Worm (Caenorhabditis elegans) whole organism, L3 larva: ENCODE measurements around the gene ZK228.1.

Experiments
- ZK546.5 ChIP-seq: sonication (generic microtip); optimal IDR thresholded peaks from 2 replicates; lab custom pipeline; 2017; ENCODE audit warnings: missing biosample characterization, missing genetic modification characterization
- ama-1 ChIP-seq: fragments of 150-350 bp; optimal IDR thresholded peaks from 2 replicates; lab custom pipeline; 2018
- ceh-28 ChIP-seq: fragments of 150-350 bp; optimal IDR thresholded peaks from 2 replicates; lab custom pipeline; 2014; ENCODE audit warnings: missing biosample characterization, missing genetic modification reagents, missing genetic modification characterization
- ceh-82 ChIP-seq: fragments of 150-350 bp; optimal IDR thresholded peaks from 2 replicates; lab custom pipeline; 2014; ENCODE audit warnings: missing biosample characterization, missing genetic modification characterization
- ceh-9 ChIP-seq: sonication (generic microtip); optimal IDR thresholded peaks from 2 replicates; lab custom pipeline; 2018; ENCODE audit warnings: missing biosample characterization, missing genetic modification characterization
- daf-12 ChIP-seq: fragments of 150-350 bp; optimal IDR thresholded peaks from 2 replicates; lab custom pipeline; 2014; ENCODE audit warnings: missing biosample characterization, missing genetic modification reagents, missing genetic modification characterization
- egl-27 ChIP-seq: sonication (generic microtip); optimal IDR thresholded peaks from 4 replicates; lab custom pipeline; 2017; ENCODE audit warnings: missing biosample characterization, missing genetic modification reagents, missing genetic modification characterization
- elt-2 ChIP-seq: sonication (generic microtip); optimal IDR thresholded peaks from 2 replicates; lab custom pipeline; 2016; ENCODE audit warnings: missing genetic modification reagents, mild to moderate bottlenecking, missing genetic modification characterization, missing compliant biosample characterization
- elt-3 ChIP-seq, 3 experiments: fragments of 150-350 bp in 1 of 3; sonication (generic microtip) in 2 of 3; optimal IDR thresholded peaks; 2 replicates in 2 of 3; 4 replicates in 1 of 3; lab custom pipeline; 2014 to 2017; ENCODE audit warnings: missing biosample characterization in 3 of 3, missing genetic modification characterization in 3 of 3
- eor-1 ChIP-seq, 2 experiments: fragments of 150-350 bp; optimal IDR thresholded peaks; 2 replicates each; lab custom pipeline; 2014 to 2018; ENCODE audit warnings: missing biosample characterization in 2 of 2, missing genetic modification characterization in 2 of 2
- fkh-10 ChIP-seq: sonication (generic microtip); optimal IDR thresholded peaks from 2 replicates; lab custom pipeline; 2017; ENCODE audit warnings: missing biosample characterization, missing genetic modification reagents, missing genetic modification characterization
- fkh-2 ChIP-seq: fragments of 150-350 bp; optimal IDR thresholded peaks from 2 replicates; lab custom pipeline; 2014; ENCODE audit warnings: missing biosample characterization, missing genetic modification reagents, missing genetic modification characterization
- hmg-11 ChIP-seq: sonication (generic microtip); optimal IDR thresholded peaks from 2 replicates; lab custom pipeline; 2016; ENCODE audit warnings: missing genetic modification characterization, missing compliant biosample characterization
- jun-1 ChIP-seq: fragments of 150-350 bp; optimal IDR thresholded peaks from 2 replicates; lab custom pipeline; 2014; ENCODE audit warnings: missing biosample characterization, missing genetic modification reagents, missing genetic modification characterization
- lin-15B ChIP-seq: fragments of 150-350 bp; optimal IDR thresholded peaks from 2 replicates; lab custom pipeline; 2014; ENCODE audit warnings: missing biosample characterization, missing genetic modification characterization
- lin-39 ChIP-seq: fragments of 150-350 bp; optimal IDR thresholded peaks from 2 replicates; lab custom pipeline; 2018; ENCODE audit warnings: missing biosample characterization, missing genetic modification reagents, missing genetic modification characterization
- lsy-12 ChIP-seq: sonication (generic microtip); optimal IDR thresholded peaks from 2 replicates; lab custom pipeline; 2016; ENCODE audit warnings: mild to moderate bottlenecking, missing genetic modification characterization, missing compliant biosample characterization
- mml-1 ChIP-seq: fragments of 150-350 bp; sonication (generic microtip); optimal IDR thresholded peaks from 3 replicates; lab custom pipeline; 2014; ENCODE audit warnings: missing biosample characterization, missing genetic modification characterization
- nfya-1 ChIP-seq: sonication (generic microtip); optimal IDR thresholded peaks from 2 replicates; lab custom pipeline; 2017; ENCODE audit warnings: missing genetic modification characterization, mild to moderate bottlenecking, missing compliant biosample characterization, antibody characterized with exemption, moderate library complexity; ENCODE audit not compliant: insufficient read depth
- nhr-11 ChIP-seq: fragments of 150-350 bp; optimal IDR thresholded peaks from 2 replicates; lab custom pipeline; 2014; ENCODE audit warnings: missing biosample characterization, missing genetic modification characterization
- nhr-12 ChIP-seq: fragments of 150-350 bp; optimal IDR thresholded peaks from 2 replicates; lab custom pipeline; 2014; ENCODE audit warnings: missing biosample characterization, missing genetic modification characterization
- nhr-23 ChIP-seq: fragments of 150-350 bp; optimal IDR thresholded peaks from 2 replicates; lab custom pipeline; 2014; ENCODE audit warnings: missing biosample characterization, missing genetic modification reagents, missing genetic modification characterization
- nhr-28 ChIP-seq: fragments of 150-350 bp; optimal IDR thresholded peaks from 2 replicates; lab custom pipeline; 2014; ENCODE audit warnings: missing biosample characterization, missing genetic modification characterization
- nhr-67 ChIP-seq: fragments of 150-350 bp; optimal IDR thresholded peaks from 2 replicates; lab custom pipeline; 2014; ENCODE audit warnings: missing biosample characterization, missing genetic modification characterization
- nhr-76 ChIP-seq: fragments of 150-350 bp; sonication (generic microtip); optimal IDR thresholded peaks from 5 replicates; lab custom pipeline; 2014; ENCODE audit warnings: missing biosample characterization, missing genetic modification characterization
- nhr-77 ChIP-seq: fragments of 150-350 bp; optimal IDR thresholded peaks from 2 replicates; lab custom pipeline; 2014; ENCODE audit warnings: missing biosample characterization, missing genetic modification characterization
- pha-4 ChIP-seq: fragments of 150-350 bp; optimal IDR thresholded peaks from 2 replicates; lab custom pipeline; 2014; ENCODE audit warnings: missing biosample characterization, missing genetic modification reagents, missing genetic modification characterization
- sea-2 ChIP-seq: fragments of 150-350 bp; sonication (generic microtip); optimal IDR thresholded peaks from 4 replicates; lab custom pipeline; 2014; ENCODE audit warnings: missing biosample characterization, missing genetic modification reagents, missing genetic modification characterization
- skn-1 ChIP-seq: fragments of 150-350 bp; optimal IDR thresholded peaks from 2 replicates; lab custom pipeline; 2014; ENCODE audit warnings: missing biosample characterization, missing genetic modification characterization
- snpc-4 ChIP-seq: fragments of 150-350 bp; optimal IDR thresholded peaks from 2 replicates; lab custom pipeline; 2014; ENCODE audit warnings: missing biosample characterization, missing genetic modification characterization
- tbx-2 ChIP-seq: sonication (generic microtip); optimal IDR thresholded peaks from 2 replicates; lab custom pipeline; 2016; ENCODE audit warnings: mild to moderate bottlenecking, missing genetic modification characterization, missing compliant biosample characterization
- unc-39 ChIP-seq: sonication (generic microtip); optimal IDR thresholded peaks from 4 replicates; lab custom pipeline; 2017; ENCODE audit warnings: missing biosample characterization, missing genetic modification characterization
- unc-62 ChIP-seq: fragments of 150-350 bp; sonication (generic microtip); optimal IDR thresholded peaks from 4 replicates; lab custom pipeline; 2014; ENCODE audit warnings: missing biosample characterization, missing genetic modification reagents, missing genetic modification characterization
- zag-1 ChIP-seq: fragments of 150-350 bp; optimal IDR thresholded peaks from 2 replicates; lab custom pipeline; 2014; ENCODE audit warnings: missing biosample characterization, missing genetic modification characterization
- ztf-4 ChIP-seq: fragments of 150-350 bp; optimal IDR thresholded peaks from 2 replicates; lab custom pipeline; 2014; ENCODE audit warnings: missing biosample characterization, missing genetic modification characterization

The ZK228.1 gene

ce11 chrV:18410142-18410541 is 34.1 kb upstream of the ZK228.1 start, which contains the start of gene srh-207:
TSS of gene srh-207 (minus strand) at chrV:18410242.
- TF ChIP-seq nhr-77: no peak
- TF ChIP-seq snpc-4 (tag; lab: Kevin White, UChicago): no peak
- TF ChIP-seq elt-3 (tag; optimal IDR thresholded peaks at IDR 0.05; lab: Kevin White, UChicago): no peak
- TF ChIP-seq mml-1: no peak
- TF ChIP-seq nhr-28 (tag; lab: Kevin White, UChicago): no peak
- no peak for TF ChIP-seq ztf-4 (tag; lab: Kevin White, UChicago)
- TF ChIP-seq hmg-11 (tag; lab: Kevin White, UChicago): no peak
- TF ChIP-seq eor-1 (tag; optimal IDR thresholded peaks at IDR 0.05; lab: Kevin White, UChicago): no peak
- TF ChIP-seq ama-1: no peak
- TF ChIP-seq nfya-1: no peak
- no peak for TF ChIP-seq nhr-67 (tag; lab: Kevin White, UChicago)
- TF ChIP-seq egl-27 (tag; lab: Kevin White, UChicago): no peak
- TF ChIP-seq tbx-2 (tag; lab: Kevin White, UChicago): no peak
- TF ChIP-seq daf-12: no peak
- no peak for TF ChIP-seq nhr-76 (tag; lab: Kevin White, UChicago)
- TF ChIP-seq elt-2: no peak
- no peak for TF ChIP-seq ceh-9 (tag; lab: Kevin White, UChicago)
- no peak for TF ChIP-seq skn-1 (tag; lab: Kevin White, UChicago)
- no peak for TF ChIP-seq nhr-23 (tag; lab: Kevin White, UChicago)

- TF ChIP-seq ama-1 (no peak), tbx-2 (tag; lab: Kevin White, UChicago) (no peak), lsy-12 (tag; lab: Kevin White, UChicago) (no peak), sea-2 (GFP tag; lab: Kevin White, UChicago) (no peak), elt-2 (peak; percentile 14), ztf-4 (tag; lab: Kevin White, UChicago) (no peak)
Measured at ce11 chrV:18412351-18412750, 31.9 kb upstream of the ZK228.1 start.

- TF ChIP-seq pha-4 (tag; lab: Kevin White, UChicago): peak; percentile 9
- TF ChIP-seq unc-62: no peak
- TF ChIP-seq nfya-1: no peak
Measured at ce11 chrV:18412887-18413286, 31.3 kb upstream of the ZK228.1 start, which contains the start of gene ZK262.2. TSS of gene ZK262.2 (minus strand) at chrV:18412987.

DNA sequence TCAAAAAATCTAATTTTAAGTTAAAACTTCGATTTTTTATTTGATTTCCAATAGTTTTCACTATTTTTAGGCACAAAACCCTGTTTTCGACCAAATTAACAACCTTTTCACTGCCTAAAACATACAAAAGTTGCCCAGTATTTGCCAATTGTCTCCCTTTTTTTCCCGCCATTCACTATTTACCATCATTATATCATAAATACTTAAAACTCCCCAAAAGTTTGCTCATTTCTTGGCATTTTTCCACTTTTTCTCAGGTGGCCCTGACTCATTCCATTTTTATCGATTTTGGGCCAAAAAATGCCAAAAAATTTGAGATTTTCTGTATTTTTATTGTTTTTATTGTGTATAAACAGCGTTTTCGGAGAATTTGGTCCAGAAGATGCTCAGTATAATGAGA is 30.2 kb upstream of the ZK228.1 start, which contains the start of gene txt-8:
TSS of gene txt-8 (plus strand) at position 301 of the 400 bp plus-strand sequence.
- TF ChIP-seq pha-4 (tag; lab: Kevin White, UChicago): peak; percentile 1
- no peak for TF ChIP-seq tbx-2 (tag; lab: Kevin White, UChicago)

ce11 chrV:18420797-18421196 is 23.4 kb upstream of the ZK228.1 start, which contains the start of gene srj-26:
TSS of gene srj-26 (plus strand) at chrV:18421097.
- TF ChIP-seq nhr-12 (tag; lab: Kevin White, UChicago) (no peak), lin-39 (tag; lab: Kevin White, UChicago) (no peak), unc-39 (tag; lab: Kevin White, UChicago) (no peak), elt-3 (tag; optimal IDR thresholded peaks at IDR 0.05; lab: Kevin White, UChicago) (no peak), ceh-9 (tag; lab: Kevin White, UChicago) (no peak), sea-2 (GFP tag; lab: Kevin White, UChicago) (no peak)
- TF ChIP-seq, all 47 proteins: peak for 0

ce11 chrV:18424471-18424870 is 19.7 kb upstream of the ZK228.1 start, which contains the start of gene ZK262.4:
TSS of gene ZK262.4 (minus strand) at chrV:18424571.
- TF ChIP-seq lin-15B (tag; lab: Kevin White, UChicago) (no peak), unc-62 (no peak), elt-3 (tag; optimal IDR thresholded peaks at IDR 0.05; lab: Kevin White, UChicago) (no peak), jun-1 (tag; lab: Kevin White, UChicago) (no peak), ZK546.5 (no peak), sea-2 (GFP tag; lab: Kevin White, UChicago) (no peak), nhr-12 (tag; lab: Kevin White, UChicago) (no peak), fkh-10 (GFP tag; lab: Kevin White, UChicago) (no peak), mml-1 (no peak), fkh-2 (tag; lab: Kevin White, UChicago) (no peak), nhr-77 (no peak), ceh-82 (no peak), nhr-11 (tag; lab: Kevin White, UChicago) (no peak), skn-1 (tag; lab: Kevin White, UChicago) (no peak), nhr-76 (tag; lab: Kevin White, UChicago) (no peak), ceh-28 (no peak), ztf-4 (tag; lab: Kevin White, UChicago) (no peak), pha-4 (tag; lab: Kevin White, UChicago) (no peak), zag-1 (tag; lab: Kevin White, UChicago) (no peak), ama-1 (no peak)
